Worm (Caenorhabditis elegans): ENCODE results near the gene EGAP1.1.

The EGAP1.1 gene

DNA sequence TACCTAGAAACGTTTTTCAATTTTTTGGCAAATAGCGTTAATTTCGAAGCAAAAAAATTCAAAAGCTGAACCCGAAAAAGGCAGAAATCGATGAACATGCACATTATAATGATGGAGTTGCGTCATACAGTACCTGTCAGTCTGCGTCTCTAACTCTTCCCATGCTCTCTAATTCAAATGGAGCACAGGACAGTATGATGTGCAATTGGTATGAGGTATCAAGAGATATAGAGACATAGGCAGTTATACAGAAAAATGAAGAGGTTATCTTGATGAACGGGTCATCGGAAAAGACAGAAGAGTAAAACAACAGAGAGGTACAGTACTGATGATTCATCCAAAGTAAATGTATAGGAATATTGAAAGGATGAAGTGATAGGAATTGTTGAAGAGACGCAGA, 36.3 kb downstream of the EGAP1.1 start:
- TF ChIP-seq ztf-29 (GFP tag; IDR thresholded peaks at IDR 0.05) (no peak), ztf-23 (GFP tag; IDR thresholded peaks at IDR 0.05) (no peak), klf-2 (GFP tag; conservative IDR thresholded peaks at IDR 0.05) (no peak), T22C8.4 (GFP tag; IDR thresholded peaks at IDR 0.05) (no peak)

DNA sequence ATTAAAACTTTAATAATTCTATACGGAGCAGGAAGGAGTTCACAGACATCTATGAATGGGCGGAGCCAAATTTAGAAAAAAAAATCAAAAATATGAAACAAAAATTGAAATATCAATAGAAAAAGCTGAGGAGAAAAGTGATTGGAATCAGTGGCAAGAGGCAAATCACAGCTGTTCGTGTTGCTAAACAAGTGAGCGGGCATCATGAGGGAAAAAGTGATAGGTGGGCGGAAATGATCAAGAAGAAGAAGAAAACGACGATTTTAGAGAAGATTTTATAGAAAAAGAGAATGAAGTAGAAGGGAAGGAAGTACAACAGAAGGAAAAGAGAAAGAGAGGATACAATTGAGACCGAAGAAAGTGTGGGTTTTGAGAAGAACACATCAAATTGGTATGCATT, 38.4 kb downstream of the EGAP1.1 start:
- TF ChIP-seq med-1 (GFP tag; optimal IDR thresholded peaks at IDR 0.05; ENCODE audit: insufficient read depth) (no peak), cog-1 (tag; optimal IDR thresholded peaks at IDR 0.05) (no peak), ztf-29 (GFP tag; IDR thresholded peaks at IDR 0.05) (no peak), ztf-23 (GFP tag; IDR thresholded peaks at IDR 0.05) (no peak), flt-1 (GFP tag; IDR thresholded peaks at IDR 0.05) (no peak)

DNA sequence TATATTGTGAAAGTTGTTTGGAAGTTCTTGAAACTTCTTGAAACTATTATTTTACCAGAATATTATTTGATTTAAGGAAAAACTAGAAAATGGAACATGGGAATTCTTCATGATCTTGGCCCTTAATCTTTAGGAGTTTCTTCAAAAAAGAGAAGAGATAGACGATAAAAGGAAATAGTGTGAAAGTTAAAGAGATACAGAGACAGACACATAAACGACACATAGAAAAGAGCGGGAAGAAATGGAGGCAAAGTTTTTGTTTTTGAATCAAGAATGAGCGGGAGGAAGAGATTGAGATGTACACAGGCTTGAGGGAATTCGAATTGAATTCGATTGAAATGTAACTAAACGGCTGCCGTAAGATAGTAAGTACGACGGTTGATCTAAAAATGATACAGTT, 39.6 kb downstream of the EGAP1.1 start:
- no peak for TF ChIP-seq flt-1 (GFP tag; IDR thresholded peaks at IDR 0.05)
- no peak for TF ChIP-seq ref-1 (GFP tag; conservative IDR thresholded peaks at IDR 0.05)
- no peak for TF ChIP-seq cog-1 (tag; optimal IDR thresholded peaks at IDR 0.05)
- no peak for TF ChIP-seq klf-2 (GFP tag; conservative IDR thresholded peaks at IDR 0.05)
- no peak for TF ChIP-seq ztf-29 (GFP tag; IDR thresholded peaks at IDR 0.05)
- TF ChIP-seq T22C8.4 (GFP tag; IDR thresholded peaks at IDR 0.05) = no peak

DNA sequence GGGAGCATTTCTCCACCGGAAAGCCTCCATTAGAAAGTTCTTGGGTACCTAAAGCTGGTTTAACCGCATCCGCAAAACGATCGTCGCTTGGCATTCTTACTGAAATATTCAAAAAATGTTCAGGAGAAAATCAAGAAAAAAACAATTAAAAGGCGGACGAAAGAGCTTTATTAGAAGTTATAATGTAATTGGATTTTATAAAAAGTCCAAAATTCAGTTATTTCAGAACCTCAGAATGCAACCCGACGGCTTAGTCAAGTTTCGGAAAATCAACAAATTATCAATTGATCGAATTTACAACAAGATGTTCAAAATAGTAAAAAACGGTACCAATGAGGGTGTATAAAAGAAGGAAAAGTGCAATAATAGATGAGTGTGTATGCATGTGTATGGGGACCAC, 41.1 kb downstream of the EGAP1.1 start, which contains the start of gene pxl-1:
pxl-1 (minus strand) TSS at position 101 of the 400 bp plus-strand sequence.
- no peak for TF ChIP-seq ztf-29 (GFP tag; IDR thresholded peaks at IDR 0.05)
- TF ChIP-seq flt-1 (GFP tag; IDR thresholded peaks at IDR 0.05) = no peak
- no peak for TF ChIP-seq klf-2 (GFP tag; conservative IDR thresholded peaks at IDR 0.05)
- no peak for TF ChIP-seq med-1 (GFP tag; optimal IDR thresholded peaks at IDR 0.05; ENCODE audit: insufficient read depth)
- TF ChIP-seq ref-1 (GFP tag; conservative IDR thresholded peaks at IDR 0.05) = no peak
- no peak for TF ChIP-seq cog-1 (tag; optimal IDR thresholded peaks at IDR 0.05)
- TF ChIP-seq tab-1 (GFP tag; IDR thresholded peaks at IDR 0.05) = no peak
- no peak for TF ChIP-seq T22C8.4 (GFP tag; IDR thresholded peaks at IDR 0.05)
- no peak for TF ChIP-seq ztf-23 (GFP tag; IDR thresholded peaks at IDR 0.05)

DNA sequence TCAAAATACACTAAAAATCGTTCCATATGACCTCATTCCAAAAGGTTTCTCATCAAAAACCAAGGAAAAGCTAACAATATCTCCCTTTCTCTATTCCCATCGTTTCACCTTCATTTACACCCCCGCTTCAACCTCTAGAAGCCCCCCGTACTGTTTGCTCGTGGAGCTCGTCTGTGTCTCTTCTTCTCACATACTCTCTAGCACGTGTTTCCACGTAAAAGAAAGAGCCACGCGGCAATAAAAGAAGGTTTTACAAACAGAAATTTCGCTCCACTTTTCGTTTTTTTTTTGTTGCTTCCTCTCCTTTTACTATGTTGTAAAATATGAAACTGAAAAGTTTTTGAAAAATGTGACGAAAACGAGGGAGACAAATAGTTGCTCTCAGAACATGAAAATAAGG, 44.1 kb downstream of the EGAP1.1 start:
- TF ChIP-seq ztf-29 (GFP tag; IDR thresholded peaks at IDR 0.05) = no peak
- no peak for TF ChIP-seq ztf-23 (GFP tag; IDR thresholded peaks at IDR 0.05)
- no peak for TF ChIP-seq ref-1 (GFP tag; conservative IDR thresholded peaks at IDR 0.05)
- no peak for TF ChIP-seq cog-1 (tag; optimal IDR thresholded peaks at IDR 0.05)
- TF ChIP-seq med-1 (GFP tag; optimal IDR thresholded peaks at IDR 0.05; ENCODE audit: insufficient read depth) = no peak
- no peak for TF ChIP-seq flt-1 (GFP tag; IDR thresholded peaks at IDR 0.05)
- TF ChIP-seq tab-1 (GFP tag; IDR thresholded peaks at IDR 0.05) = no peak
- TF ChIP-seq klf-2 (GFP tag; conservative IDR thresholded peaks at IDR 0.05) = no peak
- TF ChIP-seq T22C8.4 (GFP tag; IDR thresholded peaks at IDR 0.05) = no peak

DNA sequence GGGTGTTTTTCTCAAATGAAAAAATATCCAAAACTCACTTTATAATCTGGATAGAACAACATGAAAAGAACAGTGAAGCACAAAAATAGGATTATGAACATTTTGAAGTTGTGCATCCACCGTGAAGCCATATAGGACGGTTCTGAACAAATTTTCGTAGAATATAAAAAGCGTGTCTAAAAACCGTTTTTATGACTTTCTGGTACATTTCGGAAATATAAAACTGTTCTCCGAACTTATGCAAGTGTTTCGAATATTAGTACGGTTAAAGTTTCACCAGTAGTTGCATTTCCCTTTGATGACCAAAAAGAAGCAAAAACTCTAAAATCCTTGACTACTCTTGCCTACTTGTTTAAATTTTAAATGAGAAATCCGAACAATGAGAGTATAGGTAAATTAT, 48.3 kb downstream of the EGAP1.1 start, which contains the start of gene C28H8.8:
C28H8.8 (minus strand) TSS at position 101 of the 400 bp plus-strand sequence.
- TF ChIP-seq tab-1 (GFP tag; IDR thresholded peaks at IDR 0.05) = no peak
- no peak for TF ChIP-seq klf-2 (GFP tag; conservative IDR thresholded peaks at IDR 0.05)
- TF ChIP-seq ztf-23 (GFP tag; IDR thresholded peaks at IDR 0.05) = no peak
- no peak for TF ChIP-seq cog-1 (tag; optimal IDR thresholded peaks at IDR 0.05)
- no peak for TF ChIP-seq ref-1 (GFP tag; conservative IDR thresholded peaks at IDR 0.05)
- TF ChIP-seq T22C8.4 (GFP tag; IDR thresholded peaks at IDR 0.05) = no peak
- no peak for TF ChIP-seq flt-1 (GFP tag; IDR thresholded peaks at IDR 0.05)
- TF ChIP-seq med-1 (GFP tag; optimal IDR thresholded peaks at IDR 0.05; ENCODE audit: insufficient read depth) = no peak
- no peak for TF ChIP-seq ztf-29 (GFP tag; IDR thresholded peaks at IDR 0.05)

DNA sequence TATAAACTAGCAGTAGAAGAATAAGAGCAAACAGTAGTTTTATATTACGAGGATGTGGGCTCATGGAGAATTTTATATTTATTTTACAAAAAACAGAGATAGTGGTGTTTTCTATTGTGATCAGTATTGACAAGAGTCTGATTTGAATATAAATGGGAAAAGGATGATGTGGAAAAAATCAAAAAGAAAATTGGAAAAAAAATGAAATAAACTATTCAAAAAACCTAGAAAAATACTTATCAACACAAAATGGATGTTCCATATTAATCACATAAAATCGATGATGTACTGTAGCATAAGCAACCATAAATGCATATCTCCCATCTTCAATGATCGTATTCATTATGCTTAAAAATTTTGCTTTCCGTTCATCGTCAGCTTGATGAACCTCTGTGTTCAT, 50.1 kb downstream of the EGAP1.1 start, which contains the start of gene C28H8.7:
C28H8.7 (minus strand) TSS at position 101 of the 400 bp plus-strand sequence.
- TF ChIP-seq tab-1 (GFP tag; IDR thresholded peaks at IDR 0.05) = no peak
- TF ChIP-seq ref-1 (GFP tag; conservative IDR thresholded peaks at IDR 0.05) = no peak
- no peak for TF ChIP-seq T22C8.4 (GFP tag; IDR thresholded peaks at IDR 0.05)
- TF ChIP-seq med-1 (GFP tag; optimal IDR thresholded peaks at IDR 0.05; ENCODE audit: insufficient read depth) = no peak
- no peak for TF ChIP-seq flt-1 (GFP tag; IDR thresholded peaks at IDR 0.05)
- no peak for TF ChIP-seq klf-2 (GFP tag; conservative IDR thresholded peaks at IDR 0.05)
- no peak for TF ChIP-seq cog-1 (tag; optimal IDR thresholded peaks at IDR 0.05)
- TF ChIP-seq ztf-29 (GFP tag; IDR thresholded peaks at IDR 0.05) = no peak
- TF ChIP-seq ztf-23 (GFP tag; IDR thresholded peaks at IDR 0.05) = no peak
